Worm (Caenorhabditis elegans) whole organism, L3 larva: ENCODE data around the gene F43H9.4.

Experiments
- R02D3.7 ChIP-seq: fragments of 150-350 bp; optimal IDR thresholded peaks from 2 replicates; lab custom pipeline; 2014; ENCODE audit warnings: missing biosample characterization, missing genetic modification characterization
- ama-1 ChIP-seq: fragments of 150-350 bp; optimal IDR thresholded peaks from 2 replicates; lab custom pipeline; 2018
- ceh-82 ChIP-seq: fragments of 150-350 bp; optimal IDR thresholded peaks from 2 replicates; lab custom pipeline; 2014; ENCODE audit warnings: missing biosample characterization, missing genetic modification characterization
- elt-2 ChIP-seq: sonication (generic microtip); optimal IDR thresholded peaks from 2 replicates; lab custom pipeline; 2016; ENCODE audit warnings: missing genetic modification reagents, mild to moderate bottlenecking, missing genetic modification characterization, missing compliant biosample characterization
- fos-1 ChIP-seq: fragments of 150-350 bp; optimal IDR thresholded peaks from 2 replicates; lab custom pipeline; 2014; ENCODE audit warnings: missing biosample characterization, missing genetic modification characterization
- lin-15B ChIP-seq: fragments of 150-350 bp; optimal IDR thresholded peaks from 2 replicates; lab custom pipeline; 2014; ENCODE audit warnings: missing biosample characterization, missing genetic modification characterization
- nhr-25 ChIP-seq: sonication (generic microtip); optimal IDR thresholded peaks from 2 replicates; lab custom pipeline; 2017; ENCODE audit warnings: missing biosample characterization, missing genetic modification characterization
- nhr-77 ChIP-seq: fragments of 150-350 bp; optimal IDR thresholded peaks from 2 replicates; lab custom pipeline; 2014; ENCODE audit warnings: missing biosample characterization, missing genetic modification characterization
- pha-4 ChIP-seq: fragments of 150-350 bp; optimal IDR thresholded peaks from 2 replicates; lab custom pipeline; 2014; ENCODE audit warnings: missing biosample characterization, missing genetic modification reagents, missing genetic modification characterization
- pqm-1 ChIP-seq: fragments of 150-350 bp; optimal IDR thresholded peaks from 2 replicates; lab custom pipeline; 2017; ENCODE audit warnings: missing biosample characterization, missing genetic modification characterization, inconsistent platforms
- zag-1 ChIP-seq: fragments of 150-350 bp; optimal IDR thresholded peaks from 2 replicates; lab custom pipeline; 2014; ENCODE audit warnings: missing biosample characterization, missing genetic modification characterization

- TF ChIP-seq fos-1 (tag; lab: Kevin White, UChicago) (no peak), nhr-77 (no peak), zag-1 (no peak), elt-2 (no peak), pha-4 (no peak), lin-15B (tag; lab: Kevin White, UChicago) (no peak), pqm-1 (tag; lab: Kevin White, UChicago) (no peak), R02D3.7 (no peak), ama-1 (lab: Kevin White, UChicago) (no peak), nhr-25 (tag; lab: Kevin White, UChicago) (no peak), ceh-82 (tag; lab: Kevin White, UChicago) (no peak)
Measured at ce11 chrV:8055170-8055569, 28.7 kb downstream of the F43H9.4 start.
